Fruit fly (Drosophila melanogaster) whole organism, embryonic: ENCODE data around the gene scaf6.
A peak's percentile ranks its signal among the peaks of the same experiment; 100 is the strongest.

Source experiments
- Aef1 ChIP-seq: fragments of 200-800 bp; sonication (Bioruptor generic); IDR thresholded peaks from 3 replicates; pipeline ENCODE4 v1.3.6; 2022; ENCODE audit warnings: missing biosample characterization, missing genetic modification characterization
- BtbVII ChIP-seq: fragments of 200-800 bp; sonication (Bioruptor generic); optimal IDR thresholded peaks from 3 replicates; lab custom pipeline; 2017; ENCODE audit warnings: missing biosample characterization, mild to moderate bottlenecking, missing genetic modification characterization
- CG12155 ChIP-seq: fragments of 200-800 bp; sonication (Bioruptor generic); optimal IDR thresholded peaks from 3 replicates; lab custom pipeline; 2016; ENCODE audit warnings: missing biosample characterization, missing genetic modification characterization
- CG12219 ChIP-seq: fragments of 200-800 bp; sonication (Bioruptor generic); optimal IDR thresholded peaks from 3 replicates; lab custom pipeline; 2018; ENCODE audit warnings: missing biosample characterization, mild to moderate bottlenecking, missing genetic modification characterization
- CG1233 ChIP-seq: fragments of 200-800 bp; sonication (Bioruptor generic); optimal IDR thresholded peaks from 4 replicates; lab custom pipeline; 2018; ENCODE audit warnings: missing biosample characterization, mild to moderate bottlenecking, missing genetic modification characterization
- CG12659 ChIP-seq: fragments of 200-800 bp; sonication (Bioruptor generic); optimal IDR thresholded peaks from 3 replicates; lab custom pipeline; 2017; ENCODE audit warnings: mild to moderate bottlenecking, missing biosample characterization, missing genetic modification reagents, missing genetic modification characterization
- CG14050 ChIP-seq: fragments of 200-800 bp; sonication (Bioruptor generic); IDR thresholded peaks from 3 replicates; pipeline ENCODE4 v1.3.6; 2022; ENCODE audit warnings: missing biosample characterization, missing genetic modification characterization
- CG14667 ChIP-seq: fragments of 200-800 bp; sonication (Bioruptor generic); IDR thresholded peaks from 2 replicates; pipeline ENCODE4 v1.3.6; 2022; ENCODE audit warnings: missing biosample characterization, missing genetic modification characterization
- CG17359 ChIP-seq: fragments of 200-800 bp; sonication (Bioruptor generic); optimal IDR thresholded peaks from 3 replicates; lab custom pipeline; 2018; ENCODE audit warnings: missing biosample characterization, mild to moderate bottlenecking, missing genetic modification characterization, moderate library complexity
- CG18262 ChIP-seq: fragments of 200-800 bp; optimal IDR thresholded peaks from 3 replicates; lab custom pipeline; 2019; ENCODE audit warnings: missing biosample characterization, mild to moderate bottlenecking, missing genetic modification characterization, moderate library complexity
- CG2199 ChIP-seq: fragments of 200-800 bp; sonication (Bioruptor generic); IDR thresholded peaks from 3 replicates; pipeline ENCODE4 v1.3.6; 2022; ENCODE audit warnings: missing biosample characterization, missing genetic modification characterization
- CG2712 ChIP-seq: fragments of 200-800 bp; optimal IDR thresholded peaks from 3 replicates; lab custom pipeline; 2019; ENCODE audit warnings: missing biosample characterization, mild to moderate bottlenecking, missing genetic modification characterization, moderate library complexity
- CG31224 ChIP-seq: fragments of 200-800 bp; sonication (Bioruptor generic); IDR thresholded peaks from 2 replicates; pipeline ENCODE4 v1.3.6; 2022; ENCODE audit warnings: missing biosample characterization, missing genetic modification characterization
- CG4730 ChIP-seq: fragments of 200-800 bp; sonication (Bioruptor generic); IDR thresholded peaks from 2 replicates; pipeline ENCODE4 v1.3.6; 2022; ENCODE audit warnings: missing biosample characterization, missing genetic modification characterization
- CG6683 ChIP-seq: fragments of 200-800 bp; sonication (Bioruptor generic); optimal IDR thresholded peaks from 2 replicates; lab custom pipeline; 2017; ENCODE audit warnings: missing biosample characterization, mild to moderate bottlenecking, missing genetic modification characterization, missing genetic modification reagents
- CG6689 ChIP-seq: fragments of 200-800 bp; sonication (Bioruptor generic); IDR thresholded peaks from 2 replicates; pipeline ENCODE4 v1.3.6; 2022; ENCODE audit warnings: missing biosample characterization, missing genetic modification characterization
- CG6765 ChIP-seq: fragments of 200-800 bp; sonication (Bioruptor generic); optimal IDR thresholded peaks from 3 replicates; lab custom pipeline; 2017; ENCODE audit warnings: missing biosample characterization, mild to moderate bottlenecking, missing genetic modification characterization
- CG7745 ChIP-seq: fragments of 200-800 bp; sonication (Bioruptor generic); optimal IDR thresholded peaks from 2 replicates; lab custom pipeline; 2018; ENCODE audit warnings: missing biosample characterization, mild to moderate bottlenecking, missing genetic modification characterization, moderate library complexity
- CG8089 ChIP-seq: fragments of 200-800 bp; sonication (Bioruptor generic); optimal IDR thresholded peaks from 3 replicates; lab custom pipeline; 2016; ENCODE audit warnings: missing biosample characterization, missing genetic modification characterization
- D19B ChIP-seq: fragments of 200-800 bp; sonication (Bioruptor generic); optimal IDR thresholded peaks from 2 replicates; lab custom pipeline; 2017; ENCODE audit warnings: missing biosample characterization, mild to moderate bottlenecking, missing genetic modification characterization
- Dip3 ChIP-seq: fragments of 200-800 bp; sonication (Bioruptor generic); optimal IDR thresholded peaks from 3 replicates; lab custom pipeline; 2016; ENCODE audit warnings: missing biosample characterization, missing genetic modification characterization
- Dll ChIP-seq: fragments of 200-800 bp; sonication (Bioruptor generic); IDR thresholded peaks from 4 replicates; pipeline ENCODE4 v1.3.6; 2022; ENCODE audit warnings: missing biosample characterization, missing genetic modification characterization; ENCODE audit not compliant: partially characterized antibody
- Gsc ChIP-seq: fragments of 200-800 bp; sonication (Bioruptor generic); IDR thresholded peaks from 2 replicates; pipeline ENCODE4 v1.3.6; 2022; ENCODE audit warnings: missing biosample characterization, missing genetic modification characterization
- HLH3B ChIP-seq: fragments of 200-800 bp; sonication (Bioruptor generic); IDR thresholded peaks from 2 replicates; pipeline ENCODE4 v1.3.6; 2022; ENCODE audit warnings: missing biosample characterization, missing genetic modification characterization
- Rfx ChIP-seq: fragments of 200-800 bp; sonication (Bioruptor generic); IDR thresholded peaks from 2 replicates; pipeline ENCODE4 v1.3.6; 2022; ENCODE audit warnings: missing biosample characterization, missing genetic modification characterization
- Ssrp ChIP-seq: fragments of 200-800 bp; sonication (Bioruptor generic); optimal IDR thresholded peaks from 2 replicates; lab custom pipeline; 2018; ENCODE audit warnings: missing biosample characterization, mild to moderate bottlenecking, missing genetic modification characterization, moderate library complexity
- Stat92E ChIP-seq, 3 experiments: fragments of >200 bp in 2 of 3; fragments of 200-800 bp in 1 of 3; sonication (Bioruptor generic) in 1 of 3; optimal IDR thresholded peaks; 2 replicates each; lab custom pipeline; 2017 to 2019; ENCODE audit warnings: missing biosample characterization in 3 of 3, missing genetic modification characterization in 3 of 3, mild to moderate bottlenecking in 1 of 3, moderate library complexity in 1 of 3
- Trl ChIP-seq, 3 experiments: fragments of >200 bp in 2 of 3; fragments of 200-800 bp in 1 of 3; sonication (Bioruptor generic) in 1 of 3; optimal IDR thresholded peaks; 2 replicates in 1 of 3; 3 replicates in 2 of 3; lab custom pipeline; 2016 to 2017; ENCODE audit warnings: missing biosample characterization in 1 of 3, missing genetic modification characterization in 1 of 3
- ara ChIP-seq: fragments of 200-800 bp; sonication (Bioruptor generic); IDR thresholded peaks from 2 replicates; pipeline ENCODE4 v1.3.6; 2022; ENCODE audit warnings: missing biosample characterization, missing genetic modification characterization
- bcd ChIP-seq: fragments of 200-800 bp; sonication (Bioruptor generic); optimal IDR thresholded peaks from 2 replicates; lab custom pipeline; 2017; ENCODE audit warnings: missing biosample characterization, mild to moderate bottlenecking, missing genetic modification characterization
- chm ChIP-seq: fragments of 200-800 bp; sonication (Bioruptor generic); IDR thresholded peaks from 2 replicates; pipeline ENCODE4 v1.3.6; 2022; ENCODE audit warnings: missing biosample characterization, missing genetic modification characterization
- dmrt11E ChIP-seq: fragments of 200-800 bp; sonication (Bioruptor generic); optimal IDR thresholded peaks from 3 replicates; lab custom pipeline; 2018; ENCODE audit warnings: missing biosample characterization, mild to moderate bottlenecking, missing genetic modification characterization, moderate library complexity
- ems ChIP-seq: fragments of 200-800 bp; sonication (Bioruptor generic); optimal IDR thresholded peaks from 3 replicates; lab custom pipeline; 2016; ENCODE audit warnings: missing biosample characterization, missing genetic modification characterization
- eyg ChIP-seq: fragments of 200-800 bp; sonication (Bioruptor generic); optimal IDR thresholded peaks from 3 replicates; lab custom pipeline; 2016; ENCODE audit warnings: missing biosample characterization, missing genetic modification characterization
- fd3F ChIP-seq: fragments of 200-800 bp; sonication (Bioruptor generic); optimal IDR thresholded peaks from 2 replicates; lab custom pipeline; 2018; ENCODE audit warnings: missing biosample characterization, mild to moderate bottlenecking, missing genetic modification characterization, moderate library complexity
- gro ChIP-seq: fragments of 200-800 bp; sonication (Bioruptor generic); optimal IDR thresholded peaks from 2 replicates; lab custom pipeline; 2016; ENCODE audit warnings: missing biosample characterization, missing genetic modification characterization
- hkb ChIP-seq, 2 experiments: fragments of 200-800 bp in 1 of 2; fragments of >200 bp in 1 of 2; sonication (Bioruptor generic) in 1 of 2; IDR thresholded peaks in 1 of 2; optimal IDR thresholded peaks in 1 of 2; 2 replicates each; pipeline versions ENCODE4 v1.3.6 to Lab custom; 2017 to 2022; ENCODE audit warnings: missing biosample characterization in 1 of 2, missing genetic modification characterization in 1 of 2
- jumu ChIP-seq: fragments of 200-800 bp; sonication (Bioruptor generic); optimal IDR thresholded peaks from 3 replicates; lab custom pipeline; 2016; ENCODE audit warnings: missing biosample characterization, missing genetic modification characterization
- knrl ChIP-seq: fragments of 200-800 bp; sonication (Bioruptor generic); IDR thresholded peaks from 3 replicates; pipeline ENCODE4 v1.3.6; 2022; ENCODE audit warnings: missing biosample characterization, missing genetic modification characterization; ENCODE audit not compliant: partially characterized antibody
- lmd ChIP-seq: fragments of 200-800 bp; sonication (Bioruptor generic); IDR thresholded peaks from 2 replicates; pipeline ENCODE4 v1.3.6; 2022; ENCODE audit warnings: missing biosample characterization, missing genetic modification characterization
- sens ChIP-seq: fragments of 200-800 bp; sonication (Bioruptor generic); peaks from one replicate; lab custom pipeline; 2016; ENCODE audit warnings: missing biosample characterization, missing genetic modification characterization
- sima ChIP-seq: fragments of 200-800 bp; sonication (Bioruptor generic); optimal IDR thresholded peaks from 2 replicates; lab custom pipeline; 2016; ENCODE audit warnings: missing biosample characterization, missing genetic modification characterization
- sisA ChIP-seq: fragments of 200-800 bp; sonication (Bioruptor generic); IDR thresholded peaks from 2 replicates; pipeline ENCODE4 v1.3.6; 2022; ENCODE audit warnings: missing biosample characterization, missing genetic modification characterization
- sna ChIP-seq: fragments of 200-800 bp; sonication (Bioruptor generic); IDR thresholded peaks from 2 replicates; pipeline ENCODE4 v1.3.6; 2022; ENCODE audit warnings: missing biosample characterization, missing genetic modification characterization; ENCODE audit not compliant: partially characterized antibody
- stwl ChIP-seq: fragments of 200-800 bp; sonication (Bioruptor generic); optimal IDR thresholded peaks from 3 replicates; lab custom pipeline; 2018; ENCODE audit warnings: missing biosample characterization, mild to moderate bottlenecking, missing genetic modification characterization, moderate library complexity
- trem ChIP-seq: fragments of 200-800 bp; optimal IDR thresholded peaks from 3 replicates; lab custom pipeline; 2019; ENCODE audit warnings: missing biosample characterization, mild to moderate bottlenecking, missing genetic modification characterization, moderate library complexity
- ttk ChIP-seq: fragments of 200-800 bp; sonication (Bioruptor generic); IDR thresholded peaks from 2 replicates; pipeline ENCODE4 v2.1.2; 2022; ENCODE audit warnings: missing biosample characterization, missing genetic modification characterization
- unc-4 ChIP-seq: fragments of 200-800 bp; sonication (Bioruptor generic); IDR thresholded peaks from 2 replicates; pipeline ENCODE4 v1.3.6; 2022; ENCODE audit warnings: missing biosample characterization, missing genetic modification characterization; ENCODE audit not compliant: partially characterized antibody
- yki ChIP-seq: fragments of >200 bp; optimal IDR thresholded peaks from 3 replicates; lab custom pipeline; 2018
- zf30C ChIP-seq: fragments of 200-800 bp; sonication (Bioruptor generic); optimal IDR thresholded peaks from 3 replicates; lab custom pipeline; 2018; ENCODE audit warnings: missing biosample characterization, mild to moderate bottlenecking, missing genetic modification characterization

Gene scaf6

dm6 chr3L:17042297-17042921 lies at the start of gene scaf6, which contains the start of gene Papst2 (continued):
- TF ChIP-seq Stat92E (GFP tag; optimal IDR thresholded peaks at IDR 0.05; lab: Kevin White, UChicago), result peak in 1 of 3 experiments; percentile 35
- TF ChIP-seq unc-4 (GFP tag; lab: Robert Waterston, UW), result 0 out of 2 replicates have a peak, but pooled peaks have one; percentile 25
- TF ChIP-seq stwl (tag; lab: Kevin White, UChicago), result peak; percentile 83
- no peak for TF ChIP-seq gro
- peak; percentile 60; the same call in 2 of the 3 replicates for TF ChIP-seq knrl (GFP tag; lab: Robert Waterston, UW)
- TF ChIP-seq CG12659 (GFP tag; lab: Kevin White, UChicago), result peak; percentile 75
- peak; percentile 60 for TF ChIP-seq hkb (optimal IDR thresholded peaks at IDR 0.05; lab: Kevin White, UChicago)
- no peak for TF ChIP-seq hkb (GFP tag; IDR thresholded peaks at IDR 0.05; lab: Robert Waterston, UW)
- TF ChIP-seq sima (GFP tag; lab: Kevin White, UChicago), result no peak
- TF ChIP-seq sens (GFP tag; lab: Kevin White, UChicago), result peak; percentile 74
- TF ChIP-seq zf30C, result no peak
- no peak for TF ChIP-seq ttk (GFP tag; lab: Robert Waterston, UW)
- no peak for TF ChIP-seq CG12155 (GFP tag; lab: Kevin White, UChicago)
- no peak for TF ChIP-seq Dip3 (GFP tag; lab: Kevin White, UChicago)
- no peak for TF ChIP-seq D19B (GFP tag; lab: Kevin White, UChicago)
- no peak for TF ChIP-seq CG6765
- peak; percentile 99 for TF ChIP-seq trem
- no peak for TF ChIP-seq CG7745
- TF ChIP-seq CG4730 (GFP tag; lab: Robert Waterston, UW), result no peak
- TF ChIP-seq Rfx (GFP tag; lab: Robert Waterston, UW), result no peak
- no peak for TF ChIP-seq HLH3B (GFP tag; lab: Robert Waterston, UW)
- no peak for TF ChIP-seq chm
- TF ChIP-seq CG14050, result no peak
- no peak for TF ChIP-seq CG2712 (tag; lab: Kevin White, UChicago)
- no peak for TF ChIP-seq CG8089 (GFP tag; lab: Kevin White, UChicago)
- TF ChIP-seq CG18262 (tag; lab: Kevin White, UChicago), result no peak
- no peak for TF ChIP-seq bcd (GFP tag; lab: Kevin White, UChicago)
- TF ChIP-seq Dll (GFP tag; lab: Robert Waterston, UW), result peak; percentile 53; the same call in 2 of the 4 replicates
- TF ChIP-seq CG2199 (GFP tag; lab: Robert Waterston, UW), result no peak
- no peak for TF ChIP-seq dmrt11E (tag; lab: Kevin White, UChicago)
- TF ChIP-seq sisA (GFP tag; lab: Robert Waterston, UW), result no peak
- TF ChIP-seq Aef1, result no peak
- no peak for TF ChIP-seq yki
- no peak for TF ChIP-seq CG1233 (GFP tag; lab: Kevin White, UChicago)
- no peak for TF ChIP-seq CG31224 (GFP tag; lab: Robert Waterston, UW)
- TF ChIP-seq jumu (GFP tag; lab: Kevin White, UChicago), result peak; percentile 13
- peak in 1 of 2 experiments; percentile 38 for TF ChIP-seq Trl (optimal IDR thresholded peaks at IDR 0.05; lab: Kevin White, UChicago)
- no peak for TF ChIP-seq Trl (GFP tag; optimal IDR thresholded peaks at IDR 0.05; lab: Kevin White, UChicago)
- TF ChIP-seq CG6689 (GFP tag; lab: Robert Waterston, UW), result no peak
- no peak for TF ChIP-seq sna
- no peak for TF ChIP-seq CG17359 (tag; lab: Kevin White, UChicago)
- no peak for TF ChIP-seq lmd (GFP tag; lab: Robert Waterston, UW)
- TF ChIP-seq Gsc (GFP tag; lab: Robert Waterston, UW), result no peak
- no peak for TF ChIP-seq ems (GFP tag; lab: Kevin White, UChicago)
- TF ChIP-seq CG12219, result no peak
- TF ChIP-seq Ssrp, result no peak
- TF ChIP-seq BtbVII (GFP tag; lab: Kevin White, UChicago), result no peak
- TF ChIP-seq ara (GFP tag; lab: Robert Waterston, UW), result no peak
- no peak for TF ChIP-seq fd3F (GFP tag; lab: Kevin White, UChicago)
- TF ChIP-seq CG14667 (GFP tag; lab: Robert Waterston, UW), result no peak
- no peak for TF ChIP-seq eyg
- TF ChIP-seq CG6683 (GFP tag; lab: Kevin White, UChicago), result no peak
